Worm (Caenorhabditis elegans) whole organism, early embryonic: ENCODE measurements around the gene pgl-2.

Experiments
- F13C5.2 ChIP-seq: sonication (generic microtip); optimal IDR thresholded peaks from 2 replicates; lab custom pipeline; 2017; ENCODE audit warnings: mild to moderate bottlenecking, missing genetic modification characterization, inconsistent platforms, missing compliant biosample characterization
- aly-1 ChIP-seq: sonication (generic microtip); optimal IDR thresholded peaks from 2 replicates; lab custom pipeline; 2016; ENCODE audit warnings: missing genetic modification characterization, missing compliant biosample characterization
- ama-1 ChIP-seq: fragments of 150-350 bp; optimal IDR thresholded peaks from 2 replicates; lab custom pipeline; 2014
- ceh-13 ChIP-seq: fragments of 200-800 bp; sonication (Bioruptor generic); optimal IDR thresholded peaks from 2 replicates; lab custom pipeline; 2018; ENCODE audit warnings: mild to moderate bottlenecking, missing genetic modification characterization, missing compliant biosample characterization
- ets-7 ChIP-seq: sonication (generic microtip); optimal IDR thresholded peaks from 2 replicates; lab custom pipeline; 2016; ENCODE audit warnings: missing genotype, missing genetic modification characterization, missing compliant biosample characterization
- flt-1 ChIP-seq: fragments of 200-800 bp; sonication (Bioruptor generic); IDR thresholded peaks from 2 replicates; pipeline ENCODE4 v1.3.6; 2022; ENCODE audit warnings: missing genetic modification characterization, missing compliant biosample characterization
- hmbx-1 ChIP-seq: sonication (generic microtip); optimal IDR thresholded peaks from 2 replicates; lab custom pipeline; 2016; ENCODE audit warnings: mild to moderate bottlenecking, missing genetic modification characterization, missing compliant biosample characterization
- hnd-1 ChIP-seq: sonication (generic microtip); optimal IDR thresholded peaks from 2 replicates; lab custom pipeline; 2016; ENCODE audit warnings: missing genetic modification characterization, missing compliant biosample characterization
- sea-1 ChIP-seq: fragments of 200-800 bp; sonication (Bioruptor generic); conservative IDR thresholded peaks from 2 replicates; pipeline ENCODE4 v1.3.6; 2022; ENCODE audit warnings: missing genetic modification characterization, missing compliant biosample characterization
- tbx-11 ChIP-seq: fragments of 200-800 bp; sonication (Bioruptor generic); IDR thresholded peaks from 2 replicates; pipeline ENCODE4 v1.3.6; 2022; ENCODE audit warnings: missing genetic modification characterization, missing compliant biosample characterization
- tbx-37 ChIP-seq: fragments of 200-800 bp; sonication (Bioruptor generic); conservative IDR thresholded peaks from 2 replicates; pipeline ENCODE4 v1.3.6; 2022; ENCODE audit warnings: missing genetic modification reagents, missing genetic modification characterization, missing compliant biosample characterization

DNA sequence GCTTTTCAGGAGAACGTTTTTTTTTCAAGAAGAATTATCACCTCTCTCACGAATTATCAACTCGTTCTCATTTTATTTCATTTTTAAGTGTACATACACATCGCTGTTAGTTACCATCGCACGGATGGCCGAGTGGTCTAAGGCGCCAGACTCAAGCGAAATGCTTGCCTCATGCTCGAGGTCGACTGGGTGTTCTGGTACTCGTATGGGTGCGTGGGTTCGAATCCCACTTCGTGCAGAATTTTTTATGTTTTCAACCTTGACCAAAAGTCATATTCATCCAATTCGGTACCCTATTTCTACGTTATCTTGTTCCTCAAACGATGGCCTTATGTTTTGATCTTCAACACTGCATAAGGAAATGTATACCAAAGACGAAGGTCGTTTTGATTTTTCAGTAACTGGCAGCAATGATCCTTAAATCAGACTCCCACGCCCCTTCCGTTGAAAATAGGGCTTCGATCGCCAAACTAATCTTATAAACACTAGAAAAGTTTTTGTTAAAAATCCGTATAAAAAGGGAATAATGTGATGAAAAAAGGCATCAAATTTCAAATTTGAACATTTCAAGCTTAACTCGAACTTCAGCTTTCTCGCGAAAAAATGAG is 35.9 kb downstream of the pgl-2 start, which contains the start of gene fip-1:
- TF ChIP-seq ets-7 (tag; lab: Kevin White, UChicago) = no peak
- TF ChIP-seq tbx-37 = no peak
- TF ChIP-seq ama-1 (lab: Kevin White, UChicago) = no peak
- no peak for TF ChIP-seq aly-1 (tag; lab: Kevin White, UChicago)
- TF ChIP-seq F13C5.2 = no peak
- TF ChIP-seq flt-1 (GFP tag; lab: Robert Waterston, UW) = no peak
- no peak for TF ChIP-seq hnd-1 (tag; lab: Kevin White, UChicago)
- TF ChIP-seq tbx-11 (GFP tag; lab: Robert Waterston, UW) = no peak
- TF ChIP-seq ceh-13 (GFP tag; lab: Kevin White, UChicago) = no peak
- no peak for TF ChIP-seq sea-1
- TF ChIP-seq hmbx-1 = no peak
